Fruit fly (Drosophila melanogaster) whole organism, embryonic: ENCODE results near the gene Rsph1.
A peak's percentile ranks its signal among the peaks of the same experiment; 100 is the strongest.

Source experiments
- Abd-B ChIP-seq: fragments of 200-800 bp; sonication (Bioruptor generic); optimal IDR thresholded peaks from 2 replicates; lab custom pipeline; 2018; ENCODE audit warnings: missing biosample characterization, mild to moderate bottlenecking, missing genetic modification characterization, moderate library complexity
- Adf1 ChIP-seq: fragments of 200-800 bp; sonication (Bioruptor generic); IDR thresholded peaks from 2 replicates; pipeline ENCODE4 v1.3.6; 2022; ENCODE audit warnings: missing biosample characterization, missing genetic modification characterization
- Atf6 ChIP-seq: fragments of 200-800 bp; sonication (Bioruptor generic); IDR thresholded peaks from 2 replicates; pipeline ENCODE4 v1.3.6; 2022; ENCODE audit warnings: missing biosample characterization, missing genetic modification characterization
- BEAF-32 ChIP-seq: fragments of 200-800 bp; sonication (Bioruptor generic); optimal IDR thresholded peaks from 3 replicates; lab custom pipeline; 2017; ENCODE audit warnings: missing biosample characterization, missing genetic modification characterization, mild to moderate bottlenecking, moderate library complexity, missing genetic modification reagents
- Bdp1 ChIP-seq: fragments of 200-800 bp; sonication (Bioruptor generic); optimal IDR thresholded peaks from 3 replicates; lab custom pipeline; 2016; ENCODE audit warnings: missing biosample characterization, missing genetic modification characterization
- CG10274 ChIP-seq: fragments of 200-800 bp; sonication (Bioruptor generic); optimal IDR thresholded peaks from 3 replicates; lab custom pipeline; 2017; ENCODE audit warnings: missing biosample characterization, mild to moderate bottlenecking, missing genetic modification characterization
- CG11085 ChIP-seq: fragments of 200-800 bp; sonication (Bioruptor generic); IDR thresholded peaks from 2 replicates; pipeline ENCODE4 v1.3.6; 2022; ENCODE audit warnings: missing biosample characterization, missing genetic modification characterization
- CG11093 ChIP-seq: fragments of 200-800 bp; sonication (Bioruptor generic); IDR thresholded peaks from 3 replicates; pipeline ENCODE4 v1.3.6; 2022; ENCODE audit warnings: missing biosample characterization, missing genetic modification characterization
- CG14860 ChIP-seq: fragments of 200-800 bp; sonication (Bioruptor generic); IDR thresholded peaks from 3 replicates; pipeline ENCODE4 v1.3.6; 2022; ENCODE audit warnings: missing biosample characterization, missing genetic modification characterization; ENCODE audit not compliant: partially characterized antibody
- CG15269 ChIP-seq: fragments of 200-800 bp; sonication (Bioruptor generic); optimal IDR thresholded peaks from 2 replicates; lab custom pipeline; 2018; ENCODE audit warnings: missing biosample characterization, mild to moderate bottlenecking, missing genetic modification characterization, moderate library complexity
- CG15479 ChIP-seq: fragments of 200-800 bp; sonication (Bioruptor generic); optimal IDR thresholded peaks from 3 replicates; lab custom pipeline; 2019; ENCODE audit warnings: missing biosample characterization, mild to moderate bottlenecking, missing genetic modification characterization, moderate library complexity
- CG15514 ChIP-seq: fragments of 200-800 bp; sonication (Bioruptor generic); optimal IDR thresholded peaks from 3 replicates; lab custom pipeline; 2017; ENCODE audit warnings: missing biosample characterization, missing genetic modification characterization, mild to moderate bottlenecking, moderate library complexity, missing genetic modification reagents
- CG18764 ChIP-seq: fragments of 200-800 bp; sonication (Bioruptor generic); optimal IDR thresholded peaks from 3 replicates; lab custom pipeline; 2016; ENCODE audit warnings: missing biosample characterization, missing genetic modification characterization
- CG2199 ChIP-seq: fragments of 200-800 bp; sonication (Bioruptor generic); IDR thresholded peaks from 3 replicates; pipeline ENCODE4 v1.3.6; 2022; ENCODE audit warnings: missing biosample characterization, missing genetic modification characterization
- CG2678 ChIP-seq: fragments of 200-800 bp; sonication (Bioruptor generic); optimal IDR thresholded peaks from 3 replicates; lab custom pipeline; 2019; ENCODE audit warnings: missing biosample characterization, mild to moderate bottlenecking, missing genetic modification characterization, moderate library complexity
- CG30431 ChIP-seq: fragments of 200-800 bp; sonication (Bioruptor generic); optimal IDR thresholded peaks from 2 replicates; lab custom pipeline; 2017; ENCODE audit warnings: missing biosample characterization, missing genetic modification characterization
- CG3995 ChIP-seq: fragments of 200-800 bp; sonication (Bioruptor generic); optimal IDR thresholded peaks from 3 replicates; lab custom pipeline; 2016; ENCODE audit warnings: missing biosample characterization, missing genetic modification characterization
- CG4328 ChIP-seq: fragments of 200-800 bp; sonication (Bioruptor generic); optimal IDR thresholded peaks from 3 replicates; lab custom pipeline; 2017; ENCODE audit warnings: missing biosample characterization, missing genetic modification reagents, missing genetic modification characterization
- CG4617 ChIP-seq: fragments of 200-800 bp; sonication (Bioruptor generic); optimal IDR thresholded peaks from 3 replicates; lab custom pipeline; 2016; ENCODE audit warnings: missing biosample characterization, missing genetic modification characterization, borderline replicate concordance
- CG9609 ChIP-seq: fragments of 200-800 bp; sonication (Bioruptor generic); optimal IDR thresholded peaks from 3 replicates; lab custom pipeline; 2016; ENCODE audit warnings: missing biosample characterization, missing genetic modification characterization
- CG9727 ChIP-seq: fragments of 200-800 bp; sonication (Bioruptor generic); optimal IDR thresholded peaks from 3 replicates; lab custom pipeline; 2017; ENCODE audit warnings: missing biosample characterization, mild to moderate bottlenecking, missing genetic modification characterization
- CTCF ChIP-seq: fragments of 200-800 bp; sonication (Bioruptor generic); optimal IDR thresholded peaks from 2 replicates; lab custom pipeline; 2017; ENCODE audit warnings: missing biosample characterization, mild to moderate bottlenecking, missing genetic modification characterization, moderate library complexity
- CkIIα-i1 ChIP-seq: fragments of 200-800 bp; sonication (Bioruptor generic); IDR thresholded peaks from 2 replicates; pipeline ENCODE4 v1.3.6; 2022; ENCODE audit warnings: missing biosample characterization, missing genetic modification characterization
- Deaf1 ChIP-seq: fragments of 200-800 bp; optimal IDR thresholded peaks from 3 replicates; lab custom pipeline; 2019; ENCODE audit warnings: missing biosample characterization, mild to moderate bottlenecking, missing genetic modification characterization, moderate library complexity
- Dp ChIP-seq: fragments of 200-800 bp; sonication (Bioruptor generic); optimal IDR thresholded peaks from 2 replicates; lab custom pipeline; 2018; ENCODE audit warnings: missing biosample characterization, mild to moderate bottlenecking, missing genetic modification characterization, moderate library complexity
- Drgx ChIP-seq: fragments of 200-800 bp; sonication (Bioruptor generic); IDR thresholded peaks from 2 replicates; pipeline ENCODE4 v1.3.6; 2022; ENCODE audit warnings: missing biosample characterization, missing genetic modification characterization
- GATAe ChIP-seq: fragments of 200-800 bp; sonication (Bioruptor generic); conservative IDR thresholded peaks from 2 replicates; pipeline ENCODE4 v1.3.6; 2022; ENCODE audit warnings: missing biosample characterization, missing genetic modification characterization
- HLH4C ChIP-seq: fragments of 200-800 bp; sonication (Bioruptor generic); IDR thresholded peaks from 3 replicates; pipeline ENCODE4 v1.3.6; 2022; ENCODE audit warnings: missing biosample characterization, missing genetic modification characterization; ENCODE audit not compliant: partially characterized antibody
- Poxn ChIP-seq: fragments of 200-800 bp; sonication (Bioruptor generic); IDR thresholded peaks from 2 replicates; pipeline ENCODE4 v1.3.6; 2022; ENCODE audit warnings: missing biosample characterization, missing genetic modification characterization
- Sry-δ ChIP-seq: fragments of 200-800 bp; sonication (Bioruptor generic); optimal IDR thresholded peaks from 2 replicates; lab custom pipeline; 2016; ENCODE audit warnings: missing biosample characterization, missing genetic modification characterization
- Xbp1 ChIP-seq: fragments of 200-800 bp; sonication (Bioruptor generic); optimal IDR thresholded peaks from 3 replicates; lab custom pipeline; 2016; ENCODE audit warnings: missing biosample characterization, mild to moderate bottlenecking, missing genetic modification characterization
- al ChIP-seq: fragments of 200-800 bp; sonication (Bioruptor generic); IDR thresholded peaks from 2 replicates; pipeline ENCODE4 v1.3.6; 2022; ENCODE audit warnings: missing biosample characterization, missing genetic modification characterization
- ap ChIP-seq: fragments of 200-800 bp; sonication (Bioruptor generic); IDR thresholded peaks from 2 replicates; pipeline ENCODE4 v1.3.6; 2022; ENCODE audit warnings: missing biosample characterization, missing genetic modification characterization
- ato ChIP-seq: fragments of 200-800 bp; sonication (Bioruptor generic); IDR thresholded peaks from 2 replicates; pipeline ENCODE4 v1.3.6; 2022; ENCODE audit warnings: missing biosample characterization, missing genetic modification characterization; ENCODE audit not compliant: partially characterized antibody
- bbx ChIP-seq: fragments of 200-800 bp; sonication (Bioruptor generic); IDR thresholded peaks from 2 replicates; pipeline ENCODE4 v1.3.6; 2022; ENCODE audit warnings: missing biosample characterization, missing genetic modification characterization; ENCODE audit not compliant: partially characterized antibody
- bsh ChIP-seq, 2 experiments: fragments of 200-800 bp; sonication (Bioruptor generic); optimal IDR thresholded peaks; 2 replicates each; lab custom pipeline; 2017 to 2018; ENCODE audit warnings: mild to moderate bottlenecking in 2 of 2, missing biosample characterization in 2 of 2, missing genetic modification characterization in 2 of 2, moderate library complexity in 1 of 2
- btn ChIP-seq: fragments of 200-800 bp; sonication (Bioruptor generic); optimal IDR thresholded peaks from 2 replicates; lab custom pipeline; 2016; ENCODE audit warnings: missing biosample characterization, missing genetic modification characterization
- chif ChIP-seq, 2 experiments: fragments of 200-800 bp; sonication (Bioruptor generic); optimal IDR thresholded peaks; 3 replicates each; lab custom pipeline; 2016; ENCODE audit warnings: missing biosample characterization in 2 of 2, missing genetic modification characterization in 2 of 2
- da ChIP-seq: fragments of 200-800 bp; sonication (Bioruptor generic); optimal IDR thresholded peaks from 2 replicates; lab custom pipeline; 2016; ENCODE audit warnings: missing biosample characterization, missing genetic modification characterization
- dan ChIP-seq: fragments of 200-800 bp; sonication (Bioruptor generic); IDR thresholded peaks from 2 replicates; pipeline ENCODE4 v1.3.6; 2022; ENCODE audit warnings: missing biosample characterization, missing genetic modification characterization
- dimm ChIP-seq: fragments of 200-800 bp; sonication (Bioruptor generic); IDR thresholded peaks from 2 replicates; pipeline ENCODE4 v1.3.6; 2022; ENCODE audit warnings: missing biosample characterization, missing genetic modification characterization
- disco-r ChIP-seq: fragments of 200-800 bp; sonication (Bioruptor generic); optimal IDR thresholded peaks from 2 replicates; lab custom pipeline; 2016; ENCODE audit warnings: missing biosample characterization, missing genetic modification characterization
- emc ChIP-seq: fragments of 200-800 bp; sonication (Bioruptor generic); optimal IDR thresholded peaks from 2 replicates; lab custom pipeline; 2016; ENCODE audit warnings: missing biosample characterization, missing genetic modification characterization
- eve ChIP-seq, 2 experiments: fragments of >200 bp; optimal IDR thresholded peaks; 2 replicates each; lab custom pipeline; 2017; ENCODE audit warnings: missing biosample characterization in 2 of 2, missing genetic modification characterization in 2 of 2
- gfzf ChIP-seq: fragments of 200-800 bp; sonication (Bioruptor generic); optimal IDR thresholded peaks from 2 replicates; lab custom pipeline; 2016; ENCODE audit warnings: missing biosample characterization, mild to moderate bottlenecking, missing genetic modification characterization, moderate library complexity
- klu ChIP-seq: fragments of 200-800 bp; sonication (Bioruptor generic); IDR thresholded peaks from 2 replicates; pipeline ENCODE4 v1.3.6; 2022; ENCODE audit warnings: missing biosample characterization, missing genetic modification characterization
- nau ChIP-seq: fragments of 200-800 bp; sonication (Bioruptor generic); optimal IDR thresholded peaks from 3 replicates; lab custom pipeline; 2017; ENCODE audit warnings: missing biosample characterization, mild to moderate bottlenecking, missing genetic modification characterization, missing genetic modification reagents
- nerfin-2 ChIP-seq: fragments of 200-800 bp; sonication (Bioruptor generic); IDR thresholded peaks from 2 replicates; pipeline ENCODE4 v1.3.6; 2022; ENCODE audit warnings: missing biosample characterization, missing genetic modification characterization; ENCODE audit not compliant: partially characterized antibody
- phol ChIP-seq: fragments of 200-800 bp; sonication (Bioruptor generic); optimal IDR thresholded peaks from 3 replicates; lab custom pipeline; 2018; ENCODE audit warnings: missing biosample characterization, mild to moderate bottlenecking, missing genetic modification characterization, moderate library complexity
- rib ChIP-seq: fragments of 200-800 bp; sonication (Bioruptor generic); IDR thresholded peaks from 2 replicates; pipeline ENCODE4 v1.3.6; 2022; ENCODE audit warnings: missing biosample characterization, missing genetic modification characterization
- scrt ChIP-seq: fragments of 200-800 bp; sonication (Bioruptor generic); optimal IDR thresholded peaks from 2 replicates; lab custom pipeline; 2018; ENCODE audit warnings: missing biosample characterization, mild to moderate bottlenecking, missing genetic modification characterization, moderate library complexity

Gene Rsph1

dm6 chr2L:13206077-13206668 is 22.9 kb downstream of the Rsph1 start (continued):
- TF ChIP-seq nerfin-2 (GFP tag; lab: Robert Waterston, UW) (no peak), nau (GFP tag; lab: Kevin White, UChicago) (no peak), HLH4C (GFP tag; lab: Robert Waterston, UW) (no peak), ap (GFP tag; lab: Robert Waterston, UW) (no peak), scrt (no peak), dan (GFP tag; lab: Robert Waterston, UW) (no peak), BEAF-32 (no peak), Deaf1 (tag; lab: Kevin White, UChicago) (no peak), CG30431 (GFP tag; lab: Kevin White, UChicago) (no peak), CTCF (GFP tag; lab: Kevin White, UChicago) (no peak), CG11085 (GFP tag; lab: Robert Waterston, UW) (no peak), Atf6 (GFP tag; lab: Robert Waterston, UW) (0 out of 2 replicates have a peak, but pooled peaks have one; percentile 22), CG4617 (GFP tag; lab: Kevin White, UChicago) (no peak), CG15269 (no peak), chif (GFP tag; optimal IDR thresholded peaks at IDR 0.05; lab: Kevin White, UChicago) (no peak), klu (GFP tag; lab: Robert Waterston, UW) (no peak), da (GFP tag; lab: Kevin White, UChicago) (no peak), Adf1 (GFP tag; lab: Robert Waterston, UW) (peak; percentile 69; the same call in 1 of the 2 replicates), al (no peak), Poxn (GFP tag; lab: Robert Waterston, UW) (no peak), Bdp1 (no peak), disco-r (GFP tag; lab: Kevin White, UChicago) (no peak), CG4328 (GFP tag; lab: Kevin White, UChicago) (peak; percentile 21), rib (GFP tag; lab: Robert Waterston, UW) (no peak), dimm (GFP tag; lab: Robert Waterston, UW) (no peak), gfzf (GFP tag; lab: Kevin White, UChicago) (no peak), CG10274 (GFP tag; lab: Kevin White, UChicago) (no peak), bsh (GFP tag; optimal IDR thresholded peaks at IDR 0.05; lab: Kevin White, UChicago) (no peak), emc (GFP tag; lab: Kevin White, UChicago) (no peak), CG3995 (GFP tag; lab: Kevin White, UChicago) (no peak), CG9727 (GFP tag; lab: Kevin White, UChicago) (no peak), btn (no peak), CG14860 (GFP tag; lab: Robert Waterston, UW) (no peak), phol (tag; lab: Kevin White, UChicago) (no peak), CG2678 (tag; lab: Kevin White, UChicago) (peak; percentile 30), Dp (GFP tag; lab: Kevin White, UChicago) (no peak), eve (GFP tag; optimal IDR thresholded peaks at IDR 0.05; lab: Kevin White, UChicago) (no peak), Abd-B (GFP tag; lab: Kevin White, UChicago) (no peak), ato (GFP tag; lab: Robert Waterston, UW) (no peak), Sry-δ (no peak), CG15514 (no peak), CkIIα-i1 (no peak), GATAe (GFP tag; lab: Robert Waterston, UW) (no peak), CG9609 (GFP tag; lab: Kevin White, UChicago) (no peak), Xbp1 (no peak), bbx (GFP tag; lab: Robert Waterston, UW) (no peak), CG2199 (GFP tag; lab: Robert Waterston, UW) (no peak), CG18764 (GFP tag; lab: Kevin White, UChicago) (no peak), CG11093 (no peak), CG15479 (no peak), Drgx (GFP tag; lab: Robert Waterston, UW) (peak; percentile 63)
